Worm (Caenorhabditis elegans): ENCODE data around the gene mtss-1.

Gene mtss-1

DNA sequence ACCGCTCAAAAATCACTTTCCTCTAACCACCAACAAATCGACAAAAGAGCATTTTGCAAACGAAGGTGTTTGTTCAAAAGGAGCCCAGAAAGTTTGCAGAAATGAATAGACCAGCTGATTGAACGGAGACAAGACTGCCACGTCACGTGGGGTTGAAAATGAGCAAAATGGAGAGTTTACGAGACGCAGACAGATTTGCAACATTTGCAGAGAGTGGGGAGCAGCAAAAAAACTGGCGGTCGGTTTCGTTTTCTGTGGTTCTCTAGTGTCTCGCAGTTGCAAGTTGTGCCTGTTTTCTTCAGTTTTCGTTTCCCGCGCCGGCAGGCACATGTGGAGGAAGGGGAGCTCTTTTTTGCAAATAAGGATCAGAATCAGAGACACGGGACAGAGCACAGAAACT is 17.3 kb downstream of the mtss-1 start:
- TF ChIP-seq pha-4 (tag; optimal IDR thresholded peaks at IDR 0.05) = peak; percentile 72
- 0 out of 2 replicates have a peak, but pooled peaks have one; percentile 40 for TF ChIP-seq lir-1 (GFP tag; conservative IDR thresholded peaks at IDR 0.05)
- 0 out of 2 replicates have a peak, but pooled peaks have one; percentile 8 for TF ChIP-seq rcor-1 (GFP tag; IDR thresholded peaks at IDR 0.05)
- TF ChIP-seq ztf-18 (tag; optimal IDR thresholded peaks at IDR 0.05) = peak; percentile 1
- 0 out of 2 replicates have a peak, but pooled peaks have one; percentile 31 for TF ChIP-seq let-526 (GFP tag; IDR thresholded peaks at IDR 0.05)
- peak; percentile 61 for TF ChIP-seq attf-5 (GFP tag; optimal IDR thresholded peaks at IDR 0.05)
- TF ChIP-seq mcd-1 (GFP tag; IDR thresholded peaks at IDR 0.05) = peak; percentile 39; the same call in 1 of the 2 replicates
- TF ChIP-seq cebp-1 (GFP tag; IDR thresholded peaks at IDR 0.05) = no peak; the same call in 1 of the 2 replicates
- peak; percentile 75 for TF ChIP-seq cebp-1 (tag; optimal IDR thresholded peaks at IDR 0.05)
- TF ChIP-seq chd-7 (tag; optimal IDR thresholded peaks at IDR 0.05) = peak; percentile 12
- no peak for TF ChIP-seq athp-1 (tag; optimal IDR thresholded peaks at IDR 0.05)
- peak; percentile 69 for TF ChIP-seq nhr-80 (tag; optimal IDR thresholded peaks at IDR 0.05)
- peak; percentile 53; the same call in 1 of the 2 replicates for TF ChIP-seq nfyb-1 (GFP tag; IDR thresholded peaks at IDR 0.05)
- no peak for TF ChIP-seq zim-3 (tag; optimal IDR thresholded peaks at IDR 0.05)
- 0 out of 2 replicates have a peak, but pooled peaks have one; percentile 19 for TF ChIP-seq C06A6.2 (GFP tag; conservative IDR thresholded peaks at IDR 0.05)
- 0 out of 2 replicates have a peak, but pooled peaks have one; percentile 59 for TF ChIP-seq K11D2.4 (GFP tag; IDR thresholded peaks at IDR 0.05)
- TF ChIP-seq F49E8.2 (tag; optimal IDR thresholded peaks at IDR 0.05; ENCODE audit: insufficient read depth) = no peak
- peak; percentile 88 for TF ChIP-seq zfh-2 (GFP tag; conservative IDR thresholded peaks at IDR 0.05)
- TF ChIP-seq lin-54 (GFP tag; optimal IDR thresholded peaks at IDR 0.05) = no peak
- TF ChIP-seq K12H6.12 (tag; optimal IDR thresholded peaks at IDR 0.05) = peak; percentile 71
- TF ChIP-seq let-607 (tag; optimal IDR thresholded peaks at IDR 0.05) = peak in 1 of 2 experiments; percentile 23
- TF ChIP-seq rpc-1 (optimal IDR thresholded peaks at IDR 0.05) = no peak
- no peak for TF ChIP-seq rpc-1 (tag; optimal IDR thresholded peaks at IDR 0.05)
- TF ChIP-seq madf-10 (tag; optimal IDR thresholded peaks at IDR 0.05) = peak; percentile 3
- no peak for TF ChIP-seq F33H1.4 (GFP tag; IDR thresholded peaks at IDR 0.05)
- peak; percentile 51; the same call in 1 of the 2 replicates for TF ChIP-seq hmg-1.2 (GFP tag; IDR thresholded peaks at IDR 0.05)
- no peak for TF ChIP-seq C17E4.6 (GFP tag; IDR thresholded peaks at IDR 0.05)

DNA sequence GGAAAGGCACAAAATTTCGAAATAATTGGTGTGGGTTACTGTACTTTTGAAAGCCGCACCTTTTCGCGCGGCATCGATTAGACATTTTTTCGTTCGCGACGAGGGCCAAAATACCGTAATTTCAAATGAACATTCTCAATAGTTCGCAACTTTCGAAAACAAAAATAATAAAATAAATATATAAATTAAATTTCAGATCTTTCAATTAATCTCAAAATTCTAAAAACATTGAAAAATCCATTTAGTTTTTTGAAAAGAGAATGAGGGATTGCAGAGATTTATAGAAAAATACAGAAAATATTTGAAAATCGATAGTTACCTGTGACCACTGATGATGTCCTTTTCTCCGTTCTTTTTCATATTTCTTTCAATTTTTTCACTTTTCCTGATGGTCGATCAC is 18.0 kb downstream of the mtss-1 start, which contains the start of gene K02D10.8:
TSS of gene K02D10.8 (plus strand) at position 301 of the 400 bp plus-strand sequence.
- TF ChIP-seq nhr-27 (tag; optimal IDR thresholded peaks at IDR 0.05) (no peak), attf-3 (GFP tag; conservative IDR thresholded peaks at IDR 0.05) (no peak), lin-40 (tag; optimal IDR thresholded peaks at IDR 0.05) (no peak), aptf-2 (GFP tag; conservative IDR thresholded peaks at IDR 0.05) (no peak), ceh-79 (tag; optimal IDR thresholded peaks at IDR 0.05) (no peak), lsy-27 (tag; optimal IDR thresholded peaks at IDR 0.05; ENCODE audit: borderline replicate concordance, insufficient read depth) (no peak), dox-1 (GFP tag; IDR thresholded peaks at IDR 0.05) (no peak), ama-1 (optimal IDR thresholded peaks at IDR 0.05) (no peak), ama-1 (GFP tag; optimal IDR thresholded peaks at IDR 0.05) (no peak), madf-10 (tag; optimal IDR thresholded peaks at IDR 0.05) (no peak), snpc-1.3 (tag; optimal IDR thresholded peaks at IDR 0.05; ENCODE audit: insufficient read depth) (no peak), sdz-38 (tag; optimal IDR thresholded peaks at IDR 0.05) (no peak), nhr-90 (tag; optimal IDR thresholded peaks at IDR 0.05) (no peak), madf-3 (GFP tag; IDR thresholded peaks at IDR 0.05) (no peak)
